Worm (Caenorhabditis elegans) whole organism, L1 larva: Measurements from ENCODE around the gene F56D6.20.
A peak's percentile ranks its signal among the peaks of the same experiment; 100 is the strongest.

Experiments used
- C04F5.9 ChIP-seq: sonication (generic microtip); optimal IDR thresholded peaks from 2 replicates; lab custom pipeline; 2016; ENCODE audit warnings: missing genetic modification characterization, missing compliant biosample characterization
- C34B4.2 ChIP-seq: sonication (generic microtip); optimal IDR thresholded peaks from 2 replicates; lab custom pipeline; 2017; ENCODE audit warnings: mild to moderate bottlenecking, missing genetic modification characterization, missing compliant biosample characterization
- aly-2 ChIP-seq: fragments of 150-350 bp; optimal IDR thresholded peaks from 2 replicates; lab custom pipeline; 2014; ENCODE audit warnings: missing biosample characterization, missing genetic modification characterization
- ama-1 ChIP-seq: fragments of 150-350 bp; optimal IDR thresholded peaks from 2 replicates; lab custom pipeline; 2014
- blmp-1 ChIP-seq: fragments of 150-350 bp; optimal IDR thresholded peaks from 2 replicates; lab custom pipeline; 2014; ENCODE audit warnings: missing biosample characterization, missing genetic modification characterization
- ceh-82 ChIP-seq, 3 experiments: fragments of 150-350 bp in 1 of 3; sonication (generic microtip) in 2 of 3; optimal IDR thresholded peaks; 2 replicates each; lab custom pipeline; 2014 to 2017; ENCODE audit warnings: missing biosample characterization in 3 of 3, missing genetic modification characterization in 3 of 3
- ceh-88 ChIP-seq: fragments of 200-800 bp; sonication (Bioruptor generic); IDR thresholded peaks from 2 replicates; pipeline ENCODE4 v1.3.6; 2022; ENCODE audit warnings: missing genetic modification characterization, missing compliant biosample characterization
- ceh-90 ChIP-seq: sonication (generic microtip); optimal IDR thresholded peaks from 2 replicates; lab custom pipeline; 2016; ENCODE audit warnings: missing genetic modification characterization, missing compliant biosample characterization
- efl-1 ChIP-seq, 4 experiments: fragments of 150-350 bp; optimal IDR thresholded peaks in 3 of 4; peaks in 1 of 4; 1 replicate in 1 of 4; 2 replicates in 3 of 4; lab custom pipeline; 2014; ENCODE audit warnings: missing biosample characterization in 2 of 4, missing genetic modification characterization in 2 of 4, missing genetic modification reagents in 2 of 4
- egl-27 ChIP-seq, 2 experiments: fragments of 150-350 bp in 1 of 2; sonication (generic microtip); optimal IDR thresholded peaks; 3 replicates each; lab custom pipeline; 2017 to 2018; ENCODE audit warnings: missing biosample characterization in 2 of 2, missing genetic modification characterization in 2 of 2, missing genetic modification reagents in 2 of 2
- elt-2 ChIP-seq: sonication (generic microtip); optimal IDR thresholded peaks from 2 replicates; lab custom pipeline; 2016; ENCODE audit warnings: missing genetic modification characterization, mild to moderate bottlenecking, inconsistent platforms, missing compliant biosample characterization, missing genetic modification reagents
- elt-3 ChIP-seq, 6 experiments: fragments of 150-350 bp in 1 of 6; sonication (generic microtip); optimal IDR thresholded peaks; 2 replicates each; lab custom pipeline; 2017 to 2018; ENCODE audit warnings: missing biosample characterization in 6 of 6, missing genetic modification characterization in 6 of 6, inconsistent platforms in 1 of 6
- fkh-10 ChIP-seq: sonication (generic microtip); optimal IDR thresholded peaks from 2 replicates; lab custom pipeline; 2017; ENCODE audit warnings: missing biosample characterization, missing genetic modification reagents, missing genetic modification characterization
- fkh-4 ChIP-seq: sonication (generic microtip); optimal IDR thresholded peaks from 2 replicates; lab custom pipeline; 2016; ENCODE audit warnings: missing compliant biosample characterization, missing genetic modification characterization, borderline replicate concordance
- grh-1 ChIP-seq: fragments of 200-800 bp; sonication (Bioruptor generic); IDR thresholded peaks from 2 replicates; pipeline ENCODE4 v1.3.6; 2022; ENCODE audit warnings: missing genetic modification reagents, missing genetic modification characterization, missing compliant biosample characterization
- isw-1 ChIP-seq: fragments of 200-800 bp; sonication (Bioruptor generic); IDR thresholded peaks from 2 replicates; pipeline ENCODE4 v1.3.6; 2022; ENCODE audit warnings: missing genetic modification characterization, missing compliant biosample characterization
- lin-13 ChIP-seq: fragments of 150-350 bp; optimal IDR thresholded peaks from 2 replicates; lab custom pipeline; 2014; ENCODE audit warnings: missing biosample characterization, missing genetic modification reagents, missing genetic modification characterization
- lin-14 ChIP-seq: fragments of 200-800 bp; sonication (Bioruptor generic); optimal IDR thresholded peaks from 2 replicates; lab custom pipeline; 2018; ENCODE audit warnings: mild to moderate bottlenecking, missing genetic modification characterization, moderate library complexity, missing compliant biosample characterization
- lin-15B ChIP-seq: fragments of 150-350 bp; sonication (generic microtip); optimal IDR thresholded peaks from 3 replicates; lab custom pipeline; 2014; ENCODE audit warnings: missing biosample characterization, missing genetic modification characterization
- lin-35 ChIP-seq, 2 experiments: fragments of 150-350 bp; optimal IDR thresholded peaks; 2 replicates each; lab custom pipeline; 2014; ENCODE audit warnings: missing biosample characterization in 2 of 2, missing genetic modification characterization in 2 of 2, missing genetic modification reagents in 2 of 2
- lin-39 ChIP-seq: fragments of 150-350 bp; optimal IDR thresholded peaks from 2 replicates; lab custom pipeline; 2014; ENCODE audit warnings: missing biosample characterization, missing genetic modification reagents, missing genetic modification characterization
- lir-3 ChIP-seq: sonication (generic microtip); optimal IDR thresholded peaks from 2 replicates; lab custom pipeline; 2016; ENCODE audit warnings: mild to moderate bottlenecking, missing genetic modification characterization, moderate library complexity, missing compliant biosample characterization; ENCODE audit not compliant: poor library complexity
- lsy-2 ChIP-seq, 2 experiments: fragments of 150-350 bp; optimal IDR thresholded peaks; 2 replicates each; lab custom pipeline; 2014; ENCODE audit warnings: missing biosample characterization in 2 of 2, missing genetic modification characterization in 2 of 2
- mef-2 ChIP-seq: fragments of 150-350 bp; optimal IDR thresholded peaks from 2 replicates; lab custom pipeline; 2014; ENCODE audit warnings: missing biosample characterization, missing genetic modification characterization
- mep-1 ChIP-seq: fragments of 150-350 bp; optimal IDR thresholded peaks from 2 replicates; lab custom pipeline; 2014; ENCODE audit warnings: missing biosample characterization, missing genetic modification characterization
- nhr-12 ChIP-seq: sonication (generic microtip); optimal IDR thresholded peaks from 2 replicates; lab custom pipeline; 2017; ENCODE audit warnings: missing biosample characterization, missing genetic modification characterization
- nhr-47 ChIP-seq: sonication (generic microtip); optimal IDR thresholded peaks from 2 replicates; lab custom pipeline; 2016; ENCODE audit warnings: mild to moderate bottlenecking, missing genetic modification characterization, moderate library complexity, missing compliant biosample characterization
- nhr-71 ChIP-seq: sonication (generic microtip); optimal IDR thresholded peaks from 2 replicates; lab custom pipeline; 2016; ENCODE audit warnings: mild to moderate bottlenecking, missing genetic modification characterization, moderate library complexity, missing compliant biosample characterization
- nhr-76 ChIP-seq: sonication (generic microtip); optimal IDR thresholded peaks from 2 replicates; lab custom pipeline; 2017; ENCODE audit warnings: missing biosample characterization, missing genetic modification characterization
- nhr-77 ChIP-seq: fragments of 150-350 bp; optimal IDR thresholded peaks from 2 replicates; lab custom pipeline; 2014; ENCODE audit warnings: missing biosample characterization, missing genetic modification characterization
- nhr-84 ChIP-seq: sonication (generic microtip); optimal IDR thresholded peaks from 2 replicates; lab custom pipeline; 2017; ENCODE audit warnings: missing biosample characterization, missing genetic modification characterization
- nhr-85 ChIP-seq: sonication (generic microtip); peaks from one replicate; lab custom pipeline; 2016; ENCODE audit warnings: missing genetic modification characterization, inconsistent platforms, missing compliant biosample characterization
- nhr-90 ChIP-seq: sonication (generic microtip); optimal IDR thresholded peaks from 2 replicates; lab custom pipeline; 2016; ENCODE audit warnings: mild to moderate bottlenecking, missing genetic modification characterization, missing compliant biosample characterization; ENCODE audit not compliant: poor library complexity
- pqm-1 ChIP-seq: sonication (generic microtip); optimal IDR thresholded peaks from 3 replicates; lab custom pipeline; 2017; ENCODE audit warnings: missing biosample characterization, missing genetic modification characterization
- snpc-4 ChIP-seq: fragments of 150-350 bp; optimal IDR thresholded peaks from 2 replicates; lab custom pipeline; 2014; ENCODE audit warnings: missing biosample characterization, missing genetic modification characterization
- snu-23 ChIP-seq: sonication (generic microtip); optimal IDR thresholded peaks from 2 replicates; lab custom pipeline; 2016; ENCODE audit warnings: missing genetic modification characterization, missing compliant biosample characterization
- sox-4 ChIP-seq: sonication (generic microtip); optimal IDR thresholded peaks from 2 replicates; lab custom pipeline; 2016; ENCODE audit warnings: missing genetic modification characterization, missing compliant biosample characterization
- sup-37 ChIP-seq: fragments of 200-800 bp; sonication (Bioruptor generic); optimal IDR thresholded peaks from 2 replicates; lab custom pipeline; 2018; ENCODE audit warnings: mild to moderate bottlenecking, missing genetic modification characterization, missing compliant biosample characterization
- unc-130 ChIP-seq: fragments of 150-350 bp; optimal IDR thresholded peaks from 2 replicates; lab custom pipeline; 2017; ENCODE audit warnings: missing biosample characterization, missing genetic modification characterization, inconsistent platforms
- unc-30 ChIP-seq: sonication (generic microtip); optimal IDR thresholded peaks from 2 replicates; lab custom pipeline; 2017; ENCODE audit warnings: missing biosample characterization, missing genetic modification characterization
- xbp-1 ChIP-seq: sonication (generic microtip); optimal IDR thresholded peaks from 2 replicates; lab custom pipeline; 2016; ENCODE audit warnings: missing genetic modification characterization, missing compliant biosample characterization
- zag-1 ChIP-seq: fragments of 150-350 bp; optimal IDR thresholded peaks from 2 replicates; lab custom pipeline; 2014; ENCODE audit warnings: missing biosample characterization, missing genetic modification characterization
- zip-4 ChIP-seq: fragments of 200-800 bp; sonication (Bioruptor generic); optimal IDR thresholded peaks from 2 replicates; lab custom pipeline; 2018; ENCODE audit warnings: mild to moderate bottlenecking, missing genetic modification characterization, moderate library complexity, missing compliant biosample characterization

The F56D6.20 gene

ce11 chrIV:3867252-3867651 is 45.4 kb upstream of the F56D6.20 start, which contains the start of gene F37C4.4:
F37C4.4 (plus strand) TSS chrIV:3867309.
- TF ChIP-seq blmp-1 (tag; lab: Kevin White, UChicago) (peak; percentile 82), efl-1 (optimal IDR thresholded peaks at IDR 0.05; lab: Kevin White, UChicago) (no peak), efl-1 (GFP tag; optimal IDR thresholded peaks at IDR 0.05 in 1 of 2; lab: Kevin White, UChicago) (peak in 1 of 2 experiments; percentile 83), pqm-1 (tag; lab: Kevin White, UChicago) (no peak), ceh-88 (GFP tag; lab: Robert Waterston, UW) (no peak)

ce11 chrIV:3869875-3870274 is 42.8 kb upstream of the F56D6.20 start:
- TF ChIP-seq nhr-85 (tag; lab: Kevin White, UChicago) = peak; percentile 46
- TF ChIP-seq nhr-12 (tag; lab: Kevin White, UChicago) = no peak
- no peak for TF ChIP-seq ceh-82 (tag; optimal IDR thresholded peaks at IDR 0.05; lab: Kevin White, UChicago)
- peak; percentile 93 for TF ChIP-seq blmp-1 (tag; lab: Kevin White, UChicago)
- no peak for TF ChIP-seq nhr-76 (tag; lab: Kevin White, UChicago)
- no peak for TF ChIP-seq nhr-77 (tag; lab: Kevin White, UChicago)
- TF ChIP-seq fkh-10 (GFP tag; lab: Kevin White, UChicago) = no peak
- TF ChIP-seq, all 84 proteins: peak for 2

ce11 chrIV:3873195-3873594 is 39.5 kb upstream of the F56D6.20 start:
- TF ChIP-seq nhr-84 (no peak), aly-2 (tag; lab: Kevin White, UChicago) (no peak), xbp-1 (tag; lab: Kevin White, UChicago) (no peak), nhr-47 (no peak), lin-15B (tag; lab: Kevin White, UChicago) (no peak), snpc-4 (tag; lab: Kevin White, UChicago) (no peak), pqm-1 (tag; lab: Kevin White, UChicago) (no peak), egl-27 (tag; optimal IDR thresholded peaks at IDR 0.05; lab: Kevin White, UChicago) (no peak), lin-13 (GFP tag; lab: Kevin White, UChicago) (no peak), C34B4.2 (tag; lab: Kevin White, UChicago) (no peak), mep-1 (tag; lab: Kevin White, UChicago) (no peak), ceh-90 (tag; lab: Kevin White, UChicago) (no peak), nhr-90 (tag; lab: Kevin White, UChicago) (no peak), lin-39 (tag; lab: Kevin White, UChicago) (no peak), ceh-82 (tag; optimal IDR thresholded peaks at IDR 0.05; lab: Kevin White, UChicago) (no peak), efl-1 (optimal IDR thresholded peaks at IDR 0.05; lab: Kevin White, UChicago) (no peak), efl-1 (GFP tag; optimal IDR thresholded peaks at IDR 0.05 in 1 of 2; lab: Kevin White, UChicago) (no peak), unc-130 (tag; lab: Kevin White, UChicago) (no peak), grh-1 (no peak), sup-37 (GFP tag; lab: Kevin White, UChicago) (no peak), unc-30 (tag; lab: Kevin White, UChicago) (no peak)

ce11 chrIV:3873706-3874105 is 39.0 kb upstream of the F56D6.20 start, which contains the start of gene F37C4.5:
F37C4.5 (minus strand) TSS chrIV:3873806.
- no peak for TF ChIP-seq fkh-4 (tag; lab: Kevin White, UChicago)
- TF ChIP-seq, all 84 proteins: peak for 0

ce11 chrIV:3874417-3874816 is 38.3 kb upstream of the F56D6.20 start:
- no peak for TF ChIP-seq isw-1
- no peak for TF ChIP-seq C04F5.9 (tag; lab: Kevin White, UChicago)
- TF ChIP-seq nhr-47 = peak; percentile 22
- TF ChIP-seq efl-1 (optimal IDR thresholded peaks at IDR 0.05; lab: Kevin White, UChicago) = peak; percentile 34 to 46
- TF ChIP-seq efl-1 (GFP tag; optimal IDR thresholded peaks at IDR 0.05 in 1 of 2; lab: Kevin White, UChicago) = peak in 1 of 2 experiments; percentile 17
- TF ChIP-seq elt-3 (tag; optimal IDR thresholded peaks at IDR 0.05; lab: Kevin White, UChicago) = peak in 2 of 6 experiments; percentile 0 to 10
- peak; percentile 47 for TF ChIP-seq snu-23 (GFP tag; lab: Kevin White, UChicago)
- TF ChIP-seq lir-3 = no peak
- TF ChIP-seq nhr-90 (tag; lab: Kevin White, UChicago) = peak; percentile 8
- peak in 1 of 3 experiments; percentile 10 for TF ChIP-seq ceh-82 (tag; optimal IDR thresholded peaks at IDR 0.05; lab: Kevin White, UChicago)
- peak; percentile 49 for TF ChIP-seq aly-2 (tag; lab: Kevin White, UChicago)
- peak; percentile 77 for TF ChIP-seq lin-14 (GFP tag; lab: Kevin White, UChicago)
- TF ChIP-seq mef-2 (tag; lab: Kevin White, UChicago) = no peak
- TF ChIP-seq nhr-71 (tag; lab: Kevin White, UChicago) = peak; percentile 50
- peak; percentile 68 for TF ChIP-seq ama-1 (lab: Kevin White, UChicago)
- TF ChIP-seq zag-1 (tag; lab: Kevin White, UChicago) = no peak
- TF ChIP-seq lsy-2 (tag; optimal IDR thresholded peaks at IDR 0.05; lab: Kevin White, UChicago) = peak in 1 of 2 experiments; percentile 39
- peak; percentile 8 for TF ChIP-seq zip-4 (GFP tag; lab: Kevin White, UChicago)
- TF ChIP-seq lin-15B (tag; lab: Kevin White, UChicago) = peak; percentile 9
- no peak for TF ChIP-seq elt-2 (tag; lab: Kevin White, UChicago)
- TF ChIP-seq sox-4 (tag; lab: Kevin White, UChicago) = no peak
- no peak for TF ChIP-seq nhr-76 (tag; lab: Kevin White, UChicago)
- TF ChIP-seq lin-35 (GFP tag; optimal IDR thresholded peaks at IDR 0.05; lab: Kevin White, UChicago) = peak; percentile 17 to 41
